Worm (Caenorhabditis elegans) whole organism, young adult: ENCODE results near the gene lips-15.

ENCODE experiments used
- F10E7.11 ChIP-seq: sonication (generic microtip); optimal IDR thresholded peaks from 2 replicates; lab custom pipeline; 2017; ENCODE audit warnings: mild to moderate bottlenecking, missing genetic modification characterization, moderate library complexity, missing compliant biosample characterization
- ama-1 ChIP-seq, 3 experiments: fragments of 150-350 bp in 1 of 3; sonication (generic microtip) in 2 of 3; optimal IDR thresholded peaks; 2 replicates each; lab custom pipeline; 2014 to 2018; ENCODE audit warnings: missing biosample characterization in 2 of 3, missing genetic modification characterization in 2 of 3, missing genetic modification reagents in 2 of 3
- him-1 ChIP-seq: sonication (generic microtip); optimal IDR thresholded peaks from 2 replicates; lab custom pipeline; 2016; ENCODE audit warnings: missing genotype, missing genetic modification reagents, missing genetic modification characterization, missing compliant biosample characterization
- hmg-1.2 ChIP-seq: fragments of 200-800 bp; sonication (Bioruptor generic); IDR thresholded peaks from 2 replicates; pipeline ENCODE4 v1.3.6; 2022; ENCODE audit warnings: missing genetic modification reagents, missing genetic modification characterization, missing compliant biosample characterization
- lsy-27 ChIP-seq: sonication (generic microtip); optimal IDR thresholded peaks from 2 replicates; lab custom pipeline; 2017; ENCODE audit warnings: missing genetic modification characterization, mild to moderate bottlenecking, missing compliant biosample characterization, antibody characterized with exemption, missing genotype, borderline replicate concordance; ENCODE audit not compliant: insufficient read depth
- madf-3 ChIP-seq: fragments of 200-800 bp; sonication (Bioruptor generic); IDR thresholded peaks from 2 replicates; pipeline ENCODE4 v1.3.6; 2022; ENCODE audit warnings: missing genetic modification reagents, missing genetic modification characterization, missing compliant biosample characterization
- nhr-80 ChIP-seq: sonication (generic microtip); optimal IDR thresholded peaks from 2 replicates; lab custom pipeline; 2016; ENCODE audit warnings: missing genetic modification characterization, missing compliant biosample characterization
- rcor-1 ChIP-seq: fragments of 200-800 bp; sonication (Bioruptor generic); IDR thresholded peaks from 2 replicates; pipeline ENCODE4 v1.3.6; 2022; ENCODE audit warnings: missing genetic modification reagents, missing genetic modification characterization, missing compliant biosample characterization
- snpc-1.1 ChIP-seq: sonication (generic microtip); optimal IDR thresholded peaks from 2 replicates; lab custom pipeline; 2017; ENCODE audit warnings: missing genetic modification characterization, mild to moderate bottlenecking, missing compliant biosample characterization, antibody characterized with exemption, moderate library complexity, missing genotype, missing genetic modification reagents; ENCODE audit not compliant: insufficient read depth
- unc-62 ChIP-seq: fragments of 150-350 bp; optimal IDR thresholded peaks from 2 replicates; lab custom pipeline; 2014; ENCODE audit warnings: missing biosample characterization, missing genetic modification reagents, missing genetic modification characterization

DNA sequence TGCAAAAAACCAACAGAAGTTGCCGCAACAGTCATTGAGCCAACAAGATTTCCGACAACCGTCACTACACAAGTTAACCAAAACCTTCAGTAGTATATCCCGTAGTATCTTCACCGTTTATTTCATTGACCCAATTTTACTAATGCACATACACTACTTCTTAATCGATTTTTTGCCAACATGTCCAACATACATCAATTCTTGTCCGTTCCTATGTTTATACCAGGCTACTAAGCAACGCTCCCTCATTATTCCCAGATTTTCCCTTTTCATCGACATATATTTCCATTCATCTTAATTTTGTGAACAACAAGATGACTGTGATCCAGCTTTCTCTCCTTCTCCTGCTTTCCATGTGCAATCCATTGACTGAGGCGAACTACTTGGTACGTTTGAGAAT is 38.3 kb upstream of the lips-15 start, which contains the start of gene F49C5.7:
- no peak for TF ChIP-seq F10E7.11
- TF ChIP-seq hmg-1.2 (GFP tag; lab: Robert Waterston, UW) = no peak
- TF ChIP-seq lsy-27 (tag; lab: Kevin White, UChicago) = no peak
- TF ChIP-seq nhr-80 = no peak
- TF ChIP-seq ama-1 (optimal IDR thresholded peaks at IDR 0.05; lab: Kevin White, UChicago) = no peak
- TF ChIP-seq ama-1 (GFP tag; optimal IDR thresholded peaks at IDR 0.05; lab: Kevin White, UChicago) = no peak
- TF ChIP-seq unc-62 (GFP tag; lab: Kevin White, UChicago) = no peak
- no peak for TF ChIP-seq him-1
- no peak for TF ChIP-seq madf-3 (GFP tag; lab: Robert Waterston, UW)
- no peak for TF ChIP-seq rcor-1 (GFP tag; lab: Robert Waterston, UW)
- no peak for TF ChIP-seq snpc-1.1 (tag; lab: Kevin White, UChicago)
